Worm (Caenorhabditis elegans) whole organism, midembryonic: Measurements from ENCODE around the gene Y67H2A.10.

Experiments used
- T22C8.4 ChIP-seq: fragments of 200-800 bp; sonication (Bioruptor generic); IDR thresholded peaks from 2 replicates; pipeline ENCODE4 v1.3.6; 2022; ENCODE audit warnings: missing genetic modification characterization, missing compliant biosample characterization
- cog-1 ChIP-seq: sonication (generic microtip); optimal IDR thresholded peaks from 2 replicates; lab custom pipeline; 2016; ENCODE audit warnings: missing genetic modification characterization, missing compliant biosample characterization
- flt-1 ChIP-seq: fragments of 200-800 bp; sonication (Bioruptor generic); IDR thresholded peaks from 2 replicates; pipeline ENCODE4 v1.3.6; 2022; ENCODE audit warnings: missing genetic modification characterization, missing compliant biosample characterization
- klf-2 ChIP-seq: fragments of 200-800 bp; sonication (Bioruptor generic); conservative IDR thresholded peaks from 2 replicates; pipeline ENCODE4 v1.3.6; 2022; ENCODE audit warnings: missing genetic modification reagents, missing genetic modification characterization, missing compliant biosample characterization
- med-1 ChIP-seq: sonication (generic microtip); optimal IDR thresholded peaks from 2 replicates; lab custom pipeline; 2017; ENCODE audit warnings: missing genetic modification characterization, mild to moderate bottlenecking, missing compliant biosample characterization, antibody characterized with exemption, missing genetic modification reagents; ENCODE audit not compliant: insufficient read depth
- tab-1 ChIP-seq: fragments of 200-800 bp; sonication (Bioruptor generic); IDR thresholded peaks from 2 replicates; pipeline ENCODE4 v1.3.6; 2022; ENCODE audit warnings: missing genetic modification characterization, missing compliant biosample characterization
- ztf-23 ChIP-seq: fragments of 200-800 bp; sonication (Bioruptor generic); IDR thresholded peaks from 2 replicates; pipeline ENCODE4 v1.3.6; 2022; ENCODE audit warnings: missing genetic modification reagents, missing genetic modification characterization, missing compliant biosample characterization

DNA sequence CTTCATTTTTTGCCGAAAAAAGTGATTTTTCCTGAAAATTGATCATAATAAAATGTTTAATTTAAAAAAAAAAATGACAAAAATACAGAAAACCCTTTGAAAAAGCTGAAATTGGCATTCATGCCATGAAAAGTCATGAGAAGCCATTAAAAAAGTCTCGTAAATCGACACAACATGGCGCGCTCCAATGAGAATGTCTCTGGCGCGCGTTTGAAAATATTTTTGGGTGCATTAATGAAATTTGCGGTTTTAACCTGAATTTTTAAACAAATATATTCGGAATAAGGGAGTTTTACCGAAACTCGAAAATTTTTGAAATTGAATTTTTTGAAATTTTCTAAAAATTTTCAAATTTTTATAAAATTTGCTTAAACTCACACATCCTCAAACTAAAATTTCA, 41.5 kb downstream of the Y67H2A.10 start:
- TF ChIP-seq flt-1 (GFP tag; lab: Robert Waterston, UW) (no peak), tab-1 (GFP tag; lab: Robert Waterston, UW) (no peak), ztf-23 (GFP tag; lab: Robert Waterston, UW) (no peak), T22C8.4 (GFP tag; lab: Robert Waterston, UW) (no peak), cog-1 (tag; lab: Kevin White, UChicago) (no peak), med-1 (GFP tag; lab: Kevin White, UChicago) (no peak), klf-2 (GFP tag; lab: Robert Waterston, UW) (no peak)
